Worm (Caenorhabditis elegans) whole organism, young adult: ENCODE measurements around the gene T04A6.2.

ENCODE experiments used
- B0261.1 ChIP-seq: sonication (generic microtip); optimal IDR thresholded peaks from 2 replicates; lab custom pipeline; 2016; ENCODE audit warnings: mild to moderate bottlenecking, missing genetic modification characterization, moderate library complexity, missing compliant biosample characterization
- C06A6.2 ChIP-seq: fragments of 200-800 bp; sonication (Bioruptor generic); conservative IDR thresholded peaks from 2 replicates; pipeline ENCODE4 v1.3.6; 2022; ENCODE audit warnings: missing genetic modification characterization, missing compliant biosample characterization
- C17E4.6 ChIP-seq: fragments of 200-800 bp; sonication (Bioruptor generic); IDR thresholded peaks from 2 replicates; pipeline ENCODE4 v1.3.6; 2022; ENCODE audit warnings: missing genetic modification reagents, missing genetic modification characterization, missing compliant biosample characterization
- D2030.7 ChIP-seq: fragments of 200-800 bp; sonication (Bioruptor generic); IDR thresholded peaks from 2 replicates; pipeline ENCODE4 v1.3.6; 2022; ENCODE audit warnings: missing genetic modification reagents, missing genetic modification characterization, missing compliant biosample characterization
- F33H1.4 ChIP-seq: fragments of 200-800 bp; sonication (Bioruptor generic); IDR thresholded peaks from 2 replicates; pipeline ENCODE4 v1.3.6; 2022; ENCODE audit warnings: missing genetic modification reagents, missing genetic modification characterization, missing compliant biosample characterization
- F39B2.1 ChIP-seq: fragments of 200-800 bp; sonication (Bioruptor generic); IDR thresholded peaks from 2 replicates; pipeline ENCODE4 v1.3.6; 2022; ENCODE audit warnings: missing genetic modification reagents, missing genetic modification characterization, missing compliant biosample characterization
- F57C9.4 ChIP-seq: sonication (generic microtip); optimal IDR thresholded peaks from 2 replicates; lab custom pipeline; 2017; ENCODE audit warnings: mild to moderate bottlenecking, missing genetic modification characterization, missing compliant biosample characterization
- Y53F4B.3 ChIP-seq: fragments of 200-800 bp; sonication (Bioruptor generic); IDR thresholded peaks from 2 replicates; pipeline ENCODE4 v1.3.6; 2022; ENCODE audit warnings: missing genetic modification reagents, missing genetic modification characterization, missing compliant biosample characterization
- Y95B8A.8 ChIP-seq: fragments of 200-800 bp; sonication (Bioruptor generic); IDR thresholded peaks from 2 replicates; pipeline ENCODE4 v1.3.6; 2022; ENCODE audit warnings: missing genetic modification reagents, missing genetic modification characterization, missing compliant biosample characterization
- athp-1 ChIP-seq: sonication (generic microtip); optimal IDR thresholded peaks from 2 replicates; lab custom pipeline; 2017; ENCODE audit warnings: mild to moderate bottlenecking, missing genetic modification characterization, missing compliant biosample characterization
- attf-5 ChIP-seq: fragments of 200-800 bp; sonication (Bioruptor generic); optimal IDR thresholded peaks from 2 replicates; lab custom pipeline; 2018; ENCODE audit warnings: mild to moderate bottlenecking, missing genetic modification characterization, missing compliant biosample characterization
- cebp-1 ChIP-seq, 2 experiments: fragments of 200-800 bp in 1 of 2; sonication (Bioruptor generic) in 1 of 2; sonication (generic microtip) in 1 of 2; IDR thresholded peaks in 1 of 2; optimal IDR thresholded peaks in 1 of 2; 2 replicates each; pipeline versions ENCODE4 v1.3.6 to Lab custom; 2017 to 2022; ENCODE audit warnings: missing compliant biosample characterization in 2 of 2, missing genetic modification characterization in 2 of 2, mild to moderate bottlenecking in 1 of 2, missing genetic modification reagents in 1 of 2, moderate library complexity in 1 of 2
- ceh-27 ChIP-seq: fragments of 200-800 bp; sonication (Bioruptor generic); optimal IDR thresholded peaks from 2 replicates; lab custom pipeline; 2018; ENCODE audit warnings: mild to moderate bottlenecking, missing genetic modification characterization, moderate library complexity, missing compliant biosample characterization
- dox-1 ChIP-seq: fragments of 200-800 bp; sonication (Bioruptor generic); IDR thresholded peaks from 2 replicates; pipeline ENCODE4 v1.3.6; 2022; ENCODE audit warnings: missing genetic modification reagents, missing genetic modification characterization, missing compliant biosample characterization
- dpl-1 ChIP-seq: fragments of 150-350 bp; optimal IDR thresholded peaks from 2 replicates; lab custom pipeline; 2014; ENCODE audit warnings: missing biosample characterization, missing genetic modification reagents, missing genetic modification characterization
- egl-44 ChIP-seq: fragments of 200-800 bp; sonication (Bioruptor generic); IDR thresholded peaks from 2 replicates; pipeline ENCODE4 v1.3.6; 2022; ENCODE audit warnings: missing genetic modification reagents, missing genetic modification characterization, missing compliant biosample characterization
- egrh-3 ChIP-seq: fragments of 200-800 bp; sonication (Bioruptor generic); IDR thresholded peaks from 2 replicates; pipeline ENCODE4 v1.3.6; 2022; ENCODE audit warnings: missing genetic modification reagents, missing genetic modification characterization, missing compliant biosample characterization
- fkh-3 ChIP-seq: sonication (generic microtip); optimal IDR thresholded peaks from 2 replicates; lab custom pipeline; 2016; ENCODE audit warnings: mild to moderate bottlenecking, missing genetic modification characterization, missing compliant biosample characterization
- gei-17 ChIP-seq: fragments of 200-800 bp; sonication (Bioruptor generic); optimal IDR thresholded peaks from 2 replicates; lab custom pipeline; 2018; ENCODE audit warnings: mild to moderate bottlenecking, missing genetic modification characterization, missing compliant biosample characterization
- hlh-12 ChIP-seq: sonication (generic microtip); optimal IDR thresholded peaks from 2 replicates; lab custom pipeline; 2016; ENCODE audit warnings: missing genetic modification characterization, missing compliant biosample characterization
- hmg-1.2 ChIP-seq: fragments of 200-800 bp; sonication (Bioruptor generic); IDR thresholded peaks from 2 replicates; pipeline ENCODE4 v1.3.6; 2022; ENCODE audit warnings: missing genetic modification reagents, missing genetic modification characterization, missing compliant biosample characterization
- lin-35 ChIP-seq, 3 experiments: fragments of 150-350 bp in 2 of 3; sonication (generic microtip) in 1 of 3; optimal IDR thresholded peaks; 2 replicates each; lab custom pipeline; 2014 to 2018; ENCODE audit warnings: missing biosample characterization in 3 of 3, missing genetic modification characterization in 3 of 3, missing genetic modification reagents in 3 of 3
- lir-1 ChIP-seq: fragments of 200-800 bp; sonication (Bioruptor generic); conservative IDR thresholded peaks from 2 replicates; pipeline ENCODE4 v1.3.6; 2022; ENCODE audit warnings: missing genetic modification reagents, missing genetic modification characterization, missing compliant biosample characterization
- lsy-27 ChIP-seq: sonication (generic microtip); optimal IDR thresholded peaks from 2 replicates; lab custom pipeline; 2017; ENCODE audit warnings: missing genetic modification characterization, mild to moderate bottlenecking, missing compliant biosample characterization, antibody characterized with exemption, missing genotype, borderline replicate concordance; ENCODE audit not compliant: insufficient read depth
- madf-6 ChIP-seq: fragments of 200-800 bp; sonication (Bioruptor generic); IDR thresholded peaks from 2 replicates; pipeline ENCODE4 v1.3.6; 2022; ENCODE audit warnings: missing genetic modification reagents, missing genetic modification characterization, missing compliant biosample characterization
- mel-28 ChIP-seq: sonication (generic microtip); optimal IDR thresholded peaks from 2 replicates; lab custom pipeline; 2016; ENCODE audit warnings: borderline replicate concordance, mild to moderate bottlenecking, missing genetic modification characterization, missing compliant biosample characterization
- mxl-1 ChIP-seq: sonication (generic microtip); optimal IDR thresholded peaks from 2 replicates; lab custom pipeline; 2016; ENCODE audit warnings: missing genetic modification characterization, missing compliant biosample characterization
- nfya-1 ChIP-seq: sonication (generic microtip); optimal IDR thresholded peaks from 2 replicates; lab custom pipeline; 2017; ENCODE audit warnings: antibody characterized with exemption, missing compliant biosample characterization, missing genetic modification characterization, borderline replicate concordance; ENCODE audit not compliant: insufficient read depth
- nhr-120 ChIP-seq: fragments of 200-800 bp; sonication (Bioruptor generic); IDR thresholded peaks from 2 replicates; pipeline ENCODE4 v1.3.6; 2022; ENCODE audit warnings: missing genetic modification characterization, missing compliant biosample characterization
- nhr-80 ChIP-seq: sonication (generic microtip); optimal IDR thresholded peaks from 2 replicates; lab custom pipeline; 2016; ENCODE audit warnings: missing genetic modification characterization, missing compliant biosample characterization
- rec-8 ChIP-seq, 2 experiments: sonication (generic microtip); optimal IDR thresholded peaks; 2 replicates each; lab custom pipeline; 2016; ENCODE audit warnings: mild to moderate bottlenecking in 2 of 2, missing genetic modification characterization in 2 of 2, missing genetic modification reagents in 2 of 2, missing genotype in 2 of 2, missing biosample characterization in 1 of 2, missing compliant biosample characterization in 1 of 2, moderate library complexity in 1 of 2
- repo-1 ChIP-seq: sonication (generic microtip); optimal IDR thresholded peaks from 2 replicates; lab custom pipeline; 2017; ENCODE audit warnings: mild to moderate bottlenecking, missing genetic modification characterization, missing compliant biosample characterization
- snpc-1.3 ChIP-seq: sonication (generic microtip); optimal IDR thresholded peaks from 2 replicates; lab custom pipeline; 2017; ENCODE audit warnings: missing genetic modification characterization, mild to moderate bottlenecking, missing compliant biosample characterization, antibody characterized with exemption, moderate library complexity, missing genotype, missing genetic modification reagents; ENCODE audit not compliant: insufficient read depth
- snpc-4 ChIP-seq, 5 experiments: fragments of 150-350 bp in 1 of 5; sonication (generic microtip) in 4 of 5; optimal IDR thresholded peaks; 2 replicates each; lab custom pipeline; 2014 to 2018; ENCODE audit warnings: missing genetic modification characterization in 5 of 5, missing biosample characterization in 3 of 5, antibody characterized with exemption in 2 of 5, mild to moderate bottlenecking in 2 of 5, missing compliant biosample characterization in 2 of 5, missing genotype in 2 of 5, moderate library complexity in 2 of 5, missing genetic modification reagents in 1 of 5
- zim-3 ChIP-seq: sonication (generic microtip); optimal IDR thresholded peaks from 2 replicates; lab custom pipeline; 2017; ENCODE audit warnings: mild to moderate bottlenecking, missing genetic modification characterization, moderate library complexity, missing compliant biosample characterization
- ztf-18 ChIP-seq: sonication (generic microtip); optimal IDR thresholded peaks from 2 replicates; lab custom pipeline; 2016; ENCODE audit warnings: missing genotype, mild to moderate bottlenecking, missing genetic modification characterization, missing compliant biosample characterization
- ztf-28 ChIP-seq: fragments of 200-800 bp; sonication (Bioruptor generic); IDR thresholded peaks from 2 replicates; pipeline ENCODE4 v1.3.6; 2022; ENCODE audit warnings: missing genetic modification reagents, missing genetic modification characterization, missing compliant biosample characterization

The T04A6.2 gene

ce11 chrIII:7572781-7573400, 41.7 kb upstream of the T04A6.2 start, which contains the start of the genes rpl-9 and lpd-7 (continued):
- TF ChIP-seq athp-1 (tag; lab: Kevin White, UChicago): no peak
- no peak for TF ChIP-seq lsy-27
- TF ChIP-seq hmg-1.2 (GFP tag; lab: Robert Waterston, UW): peak; percentile 82; the same call in 1 of the 2 replicates
- no peak for TF ChIP-seq fkh-3 (tag; lab: Kevin White, UChicago)
- no peak for TF ChIP-seq snpc-4 (GFP tag; optimal IDR thresholded peaks at IDR 0.05; lab: Kevin White, UChicago)
- TF ChIP-seq snpc-4 (tag; optimal IDR thresholded peaks at IDR 0.05; lab: Kevin White, UChicago): peak in 2 of 4 experiments; percentile 27 to 75
- TF ChIP-seq dpl-1 (GFP tag; lab: Kevin White, UChicago): peak; percentile 41
- TF ChIP-seq lin-35 (GFP tag; optimal IDR thresholded peaks at IDR 0.05; lab: Kevin White, UChicago): peak in 1 of 3 experiments; percentile 29
- no peak for TF ChIP-seq nfya-1 (tag; lab: Kevin White, UChicago)
- TF ChIP-seq F39B2.1 (GFP tag; lab: Robert Waterston, UW): no peak
- TF ChIP-seq C17E4.6 (GFP tag; lab: Robert Waterston, UW): no peak
- TF ChIP-seq egrh-3: no peak
- TF ChIP-seq nhr-80 (tag; lab: Kevin White, UChicago): peak; percentile 59
- no peak for TF ChIP-seq Y95B8A.8
- no peak for TF ChIP-seq Y53F4B.3 (GFP tag; lab: Robert Waterston, UW)
- TF ChIP-seq F33H1.4 (GFP tag; lab: Robert Waterston, UW): peak; percentile 37; the same call in 1 of the 2 replicates
- no peak for TF ChIP-seq mel-28 (tag; lab: Kevin White, UChicago)
- peak; percentile 4 for TF ChIP-seq snpc-1.3
- TF ChIP-seq mxl-1: no peak
- TF ChIP-seq lir-1 (GFP tag; lab: Robert Waterston, UW): no peak
- peak; percentile 55; the same call in 1 of the 2 replicates for TF ChIP-seq ztf-28 (GFP tag; lab: Robert Waterston, UW)
- peak; percentile 30 for TF ChIP-seq ztf-18 (tag; lab: Kevin White, UChicago)
- TF ChIP-seq B0261.1 (tag; lab: Kevin White, UChicago): no peak
- TF ChIP-seq zim-3 (tag; lab: Kevin White, UChicago): no peak
- TF ChIP-seq nhr-120 (GFP tag; lab: Robert Waterston, UW): no peak
- peak; percentile 75 for TF ChIP-seq ceh-27 (GFP tag; lab: Kevin White, UChicago)
- peak; percentile 53; the same call in 1 of the 2 replicates for TF ChIP-seq dox-1 (GFP tag; lab: Robert Waterston, UW)
- peak; percentile 40 for TF ChIP-seq D2030.7 (GFP tag; lab: Robert Waterston, UW)
- TF ChIP-seq rec-8 (tag; optimal IDR thresholded peaks at IDR 0.05; lab: Kevin White, UChicago): no peak
- no peak for TF ChIP-seq gei-17
- TF ChIP-seq hlh-12 (tag; lab: Kevin White, UChicago): no peak
- TF ChIP-seq C06A6.2 (GFP tag; lab: Robert Waterston, UW): no peak
- TF ChIP-seq attf-5 (GFP tag; lab: Kevin White, UChicago): peak; percentile 47
- TF ChIP-seq egl-44 (GFP tag; lab: Robert Waterston, UW): no peak
- TF ChIP-seq repo-1 (tag; lab: Kevin White, UChicago): no peak
- peak; percentile 15; the same call in 1 of the 2 replicates for TF ChIP-seq madf-6 (GFP tag; lab: Robert Waterston, UW)
- no peak for TF ChIP-seq F57C9.4 (tag; lab: Kevin White, UChicago)

- TF ChIP-seq cebp-1 (GFP tag; IDR thresholded peaks at IDR 0.05; lab: Robert Waterston, UW): no peak
- TF ChIP-seq cebp-1 (tag; optimal IDR thresholded peaks at IDR 0.05; lab: Kevin White, UChicago): peak; percentile 55
- TF ChIP-seq hlh-12 (tag; lab: Kevin White, UChicago): no peak
- TF ChIP-seq, all 124 proteins: peak for 1
These were observed 35.3 kb upstream of the T04A6.2 start, which contains the start of gene mfsd-6 for ce11 chrIII:7579324-7579723. Gene mfsd-6 (minus strand): TSS chrIII:7579411.
